Fruit fly (Drosophila melanogaster) whole organism, embryonic: ENCODE data around the gene Sik2.

ENCODE experiments used
- BEAF-32 ChIP-seq: fragments of 200-800 bp; sonication (Bioruptor generic); optimal IDR thresholded peaks from 3 replicates; lab custom pipeline; 2017; ENCODE audit warnings: missing biosample characterization, missing genetic modification characterization, mild to moderate bottlenecking, moderate library complexity, missing genetic modification reagents
- Bgb ChIP-seq: fragments of 200-800 bp; sonication (Bioruptor generic); IDR thresholded peaks from 2 replicates; pipeline ENCODE4 v1.3.6; 2022; ENCODE audit warnings: missing biosample characterization, missing genetic modification characterization; ENCODE audit not compliant: partially characterized antibody
- CG1024 ChIP-seq: fragments of 200-800 bp; sonication (Bioruptor generic); IDR thresholded peaks from 2 replicates; pipeline ENCODE4 v1.3.6; 2022; ENCODE audit warnings: missing biosample characterization, missing genetic modification characterization
- CG10543 ChIP-seq: fragments of 200-800 bp; sonication (Bioruptor generic); optimal IDR thresholded peaks from 3 replicates; lab custom pipeline; 2017; ENCODE audit warnings: missing biosample characterization, mild to moderate bottlenecking, missing genetic modification characterization, moderate library complexity
- CG11247 ChIP-seq: fragments of 200-800 bp; sonication (Bioruptor generic); IDR thresholded peaks from 2 replicates; pipeline ENCODE4 v1.3.6; 2022; ENCODE audit warnings: missing biosample characterization, missing genetic modification characterization
- CG12104 ChIP-seq: fragments of 200-800 bp; sonication (Bioruptor generic); optimal IDR thresholded peaks from 3 replicates; lab custom pipeline; 2016; ENCODE audit warnings: missing biosample characterization, missing genetic modification characterization
- CG12942 ChIP-seq: fragments of 200-800 bp; sonication (Bioruptor generic); optimal IDR thresholded peaks from 3 replicates; lab custom pipeline; 2016; ENCODE audit warnings: missing biosample characterization, missing genetic modification characterization
- CG14441 ChIP-seq: fragments of 200-800 bp; sonication (Bioruptor generic); IDR thresholded peaks from 2 replicates; pipeline ENCODE4 v1.3.6; 2022; ENCODE audit warnings: missing biosample characterization, missing genetic modification characterization
- CG17802 ChIP-seq: fragments of 200-800 bp; sonication (Bioruptor generic); optimal IDR thresholded peaks from 2 replicates; lab custom pipeline; 2018; ENCODE audit warnings: missing biosample characterization, mild to moderate bottlenecking, missing genetic modification characterization, moderate library complexity
- CG2116 ChIP-seq: fragments of 200-800 bp; sonication (Bioruptor generic); optimal IDR thresholded peaks from 3 replicates; lab custom pipeline; 2018; ENCODE audit warnings: missing biosample characterization, mild to moderate bottlenecking, missing genetic modification characterization
- CG2875 ChIP-seq: fragments of 200-800 bp; sonication (Bioruptor generic); optimal IDR thresholded peaks from 2 replicates; lab custom pipeline; 2017; ENCODE audit warnings: missing biosample characterization, mild to moderate bottlenecking, missing genetic modification characterization, missing genetic modification reagents
- CG30020 ChIP-seq: fragments of 200-800 bp; optimal IDR thresholded peaks from 2 replicates; lab custom pipeline; 2019; ENCODE audit warnings: missing biosample characterization, mild to moderate bottlenecking, missing genetic modification characterization, moderate library complexity
- CG30431 ChIP-seq: fragments of 200-800 bp; sonication (Bioruptor generic); optimal IDR thresholded peaks from 2 replicates; lab custom pipeline; 2017; ENCODE audit warnings: missing biosample characterization, missing genetic modification characterization
- CG33213 ChIP-seq: fragments of 200-800 bp; sonication (Bioruptor generic); optimal IDR thresholded peaks from 3 replicates; lab custom pipeline; 2016; ENCODE audit warnings: missing biosample characterization, missing genetic modification characterization
- CG34376 ChIP-seq: fragments of 200-800 bp; sonication (Bioruptor generic); optimal IDR thresholded peaks from 2 replicates; lab custom pipeline; 2018; ENCODE audit warnings: missing biosample characterization, mild to moderate bottlenecking, missing genetic modification characterization
- CG42726 ChIP-seq: fragments of 200-800 bp; sonication (Bioruptor generic); IDR thresholded peaks from 2 replicates; pipeline ENCODE4 v1.3.6; 2022; ENCODE audit warnings: missing biosample characterization, missing genetic modification characterization; ENCODE audit not compliant: partially characterized antibody
- CG43689 ChIP-seq: fragments of 200-800 bp; sonication (Bioruptor generic); IDR thresholded peaks from 2 replicates; pipeline ENCODE4 v1.3.6; 2022; ENCODE audit warnings: missing biosample characterization, missing genetic modification characterization
- CG4617 ChIP-seq: fragments of 200-800 bp; sonication (Bioruptor generic); optimal IDR thresholded peaks from 3 replicates; lab custom pipeline; 2016; ENCODE audit warnings: missing biosample characterization, missing genetic modification characterization, borderline replicate concordance
- CG4730 ChIP-seq: fragments of 200-800 bp; sonication (Bioruptor generic); IDR thresholded peaks from 2 replicates; pipeline ENCODE4 v1.3.6; 2022; ENCODE audit warnings: missing biosample characterization, missing genetic modification characterization
- CG6654 ChIP-seq: fragments of 200-800 bp; sonication (Bioruptor generic); optimal IDR thresholded peaks from 2 replicates; lab custom pipeline; 2017; ENCODE audit warnings: missing biosample characterization, mild to moderate bottlenecking, missing genetic modification characterization
- CG9876 ChIP-seq: fragments of 200-800 bp; sonication (Bioruptor generic); optimal IDR thresholded peaks from 2 replicates; lab custom pipeline; 2016; ENCODE audit warnings: missing biosample characterization, missing genetic modification characterization
- CTCF ChIP-seq: fragments of 200-800 bp; sonication (Bioruptor generic); optimal IDR thresholded peaks from 2 replicates; lab custom pipeline; 2017; ENCODE audit warnings: missing biosample characterization, mild to moderate bottlenecking, missing genetic modification characterization, moderate library complexity
- CrebB ChIP-seq: fragments of 200-800 bp; sonication (Bioruptor generic); optimal IDR thresholded peaks from 3 replicates; lab custom pipeline; 2018; ENCODE audit warnings: missing biosample characterization, mild to moderate bottlenecking, missing genetic modification characterization
- Doc2 ChIP-seq: fragments of 200-800 bp; sonication (Bioruptor generic); IDR thresholded peaks from 2 replicates; pipeline ENCODE4 v1.3.6; 2022; ENCODE audit warnings: missing biosample characterization, missing genetic modification characterization
- MESR4 ChIP-seq: fragments of 200-800 bp; sonication (Bioruptor generic); optimal IDR thresholded peaks from 2 replicates; lab custom pipeline; 2018; ENCODE audit warnings: missing biosample characterization, mild to moderate bottlenecking, missing genetic modification characterization, moderate library complexity
- Nf-YC ChIP-seq: fragments of 200-800 bp; optimal IDR thresholded peaks from 3 replicates; lab custom pipeline; 2019; ENCODE audit warnings: missing biosample characterization, mild to moderate bottlenecking, missing genetic modification characterization, moderate library complexity
- Optix ChIP-seq: fragments of 200-800 bp; sonication (Bioruptor generic); IDR thresholded peaks from 3 replicates; pipeline ENCODE4 v1.3.6; 2022; ENCODE audit warnings: missing biosample characterization, missing genetic modification characterization
- Poxn ChIP-seq: fragments of 200-800 bp; sonication (Bioruptor generic); IDR thresholded peaks from 2 replicates; pipeline ENCODE4 v1.3.6; 2022; ENCODE audit warnings: missing biosample characterization, missing genetic modification characterization
- Six4 ChIP-seq: fragments of 200-800 bp; sonication (Bioruptor generic); optimal IDR thresholded peaks from 2 replicates; lab custom pipeline; 2016; ENCODE audit warnings: missing biosample characterization, missing genetic modification characterization
- Spps ChIP-seq: fragments of 200-800 bp; sonication (Bioruptor generic); optimal IDR thresholded peaks from 2 replicates; lab custom pipeline; 2018; ENCODE audit warnings: missing biosample characterization, mild to moderate bottlenecking, missing genetic modification characterization
- Vsx1 ChIP-seq: fragments of 200-800 bp; sonication (Bioruptor generic); optimal IDR thresholded peaks from 2 replicates; lab custom pipeline; 2017; ENCODE audit warnings: missing biosample characterization, mild to moderate bottlenecking, missing genetic modification characterization, missing genetic modification reagents
- al ChIP-seq: fragments of 200-800 bp; sonication (Bioruptor generic); IDR thresholded peaks from 2 replicates; pipeline ENCODE4 v1.3.6; 2022; ENCODE audit warnings: missing biosample characterization, missing genetic modification characterization
- ase ChIP-seq: fragments of 200-800 bp; sonication (Bioruptor generic); IDR thresholded peaks from 3 replicates; pipeline ENCODE4 v1.3.6; 2022; ENCODE audit warnings: missing biosample characterization, missing genetic modification characterization
- bcd ChIP-seq: fragments of 200-800 bp; sonication (Bioruptor generic); optimal IDR thresholded peaks from 2 replicates; lab custom pipeline; 2017; ENCODE audit warnings: missing biosample characterization, mild to moderate bottlenecking, missing genetic modification characterization
- chinmo ChIP-seq: fragments of 200-800 bp; sonication (Bioruptor generic); IDR thresholded peaks from 4 replicates; pipeline ENCODE4 v1.3.6; 2022; ENCODE audit warnings: missing biosample characterization, missing genetic modification characterization; ENCODE audit not compliant: partially characterized antibody
- ci ChIP-seq: fragments of 200-800 bp; sonication (Bioruptor generic); IDR thresholded peaks from 3 replicates; pipeline ENCODE4 v1.3.6; 2022; ENCODE audit warnings: missing biosample characterization, missing genetic modification characterization
- dan ChIP-seq: fragments of 200-800 bp; sonication (Bioruptor generic); IDR thresholded peaks from 2 replicates; pipeline ENCODE4 v1.3.6; 2022; ENCODE audit warnings: missing biosample characterization, missing genetic modification characterization
- dmrt99B ChIP-seq: fragments of 200-800 bp; sonication (Bioruptor generic); optimal IDR thresholded peaks from 2 replicates; lab custom pipeline; 2018; ENCODE audit warnings: missing biosample characterization, mild to moderate bottlenecking, missing genetic modification characterization, moderate library complexity
- h ChIP-seq: fragments of >200 bp; optimal IDR thresholded peaks from 2 replicates; lab custom pipeline; 2017
- klu ChIP-seq: fragments of 200-800 bp; sonication (Bioruptor generic); IDR thresholded peaks from 2 replicates; pipeline ENCODE4 v1.3.6; 2022; ENCODE audit warnings: missing biosample characterization, missing genetic modification characterization
- luna ChIP-seq: fragments of 200-800 bp; sonication (Bioruptor generic); optimal IDR thresholded peaks from 2 replicates; lab custom pipeline; 2016; ENCODE audit warnings: missing biosample characterization, missing genetic modification characterization
- mirr ChIP-seq: fragments of 200-800 bp; sonication (Bioruptor generic); optimal IDR thresholded peaks from 3 replicates; lab custom pipeline; 2018; ENCODE audit warnings: missing biosample characterization, mild to moderate bottlenecking, missing genetic modification characterization
- nerfin-1 ChIP-seq: fragments of 200-800 bp; sonication (Bioruptor generic); optimal IDR thresholded peaks from 3 replicates; lab custom pipeline; 2019; ENCODE audit warnings: missing biosample characterization, mild to moderate bottlenecking, missing genetic modification characterization, moderate library complexity
- sc ChIP-seq, 3 experiments: fragments of >200 bp in 2 of 3; fragments of 200-800 bp in 1 of 3; sonication (Bioruptor generic) in 1 of 3; optimal IDR thresholded peaks; 2 replicates in 2 of 3; 3 replicates in 1 of 3; lab custom pipeline; 2017; ENCODE audit warnings: mild to moderate bottlenecking in 1 of 3, missing biosample characterization in 1 of 3, missing genetic modification characterization in 1 of 3, missing genetic modification reagents in 1 of 3
- schlank ChIP-seq: fragments of 200-800 bp; sonication (Bioruptor generic); optimal IDR thresholded peaks from 2 replicates; lab custom pipeline; 2018; ENCODE audit warnings: missing biosample characterization, mild to moderate bottlenecking, missing genetic modification characterization
- sisA ChIP-seq: fragments of 200-800 bp; sonication (Bioruptor generic); IDR thresholded peaks from 2 replicates; pipeline ENCODE4 v1.3.6; 2022; ENCODE audit warnings: missing biosample characterization, missing genetic modification characterization
- ssp ChIP-seq: fragments of 200-800 bp; sonication (Bioruptor generic); IDR thresholded peaks from 2 replicates; pipeline ENCODE4 v1.3.6; 2022; ENCODE audit warnings: missing biosample characterization, missing genetic modification characterization
- trem ChIP-seq: fragments of 200-800 bp; optimal IDR thresholded peaks from 3 replicates; lab custom pipeline; 2019; ENCODE audit warnings: missing biosample characterization, mild to moderate bottlenecking, missing genetic modification characterization, moderate library complexity
- twi ChIP-seq: fragments of 200-800 bp; optimal IDR thresholded peaks from 2 replicates; lab custom pipeline; 2019; ENCODE audit warnings: missing biosample characterization, mild to moderate bottlenecking, missing genetic modification characterization, moderate library complexity
- vfl ChIP-seq: fragments of 200-800 bp; sonication (Bioruptor generic); optimal IDR thresholded peaks from 2 replicates; lab custom pipeline; 2016; ENCODE audit warnings: missing biosample characterization, missing genetic modification characterization

Sik2 gene

DNA sequence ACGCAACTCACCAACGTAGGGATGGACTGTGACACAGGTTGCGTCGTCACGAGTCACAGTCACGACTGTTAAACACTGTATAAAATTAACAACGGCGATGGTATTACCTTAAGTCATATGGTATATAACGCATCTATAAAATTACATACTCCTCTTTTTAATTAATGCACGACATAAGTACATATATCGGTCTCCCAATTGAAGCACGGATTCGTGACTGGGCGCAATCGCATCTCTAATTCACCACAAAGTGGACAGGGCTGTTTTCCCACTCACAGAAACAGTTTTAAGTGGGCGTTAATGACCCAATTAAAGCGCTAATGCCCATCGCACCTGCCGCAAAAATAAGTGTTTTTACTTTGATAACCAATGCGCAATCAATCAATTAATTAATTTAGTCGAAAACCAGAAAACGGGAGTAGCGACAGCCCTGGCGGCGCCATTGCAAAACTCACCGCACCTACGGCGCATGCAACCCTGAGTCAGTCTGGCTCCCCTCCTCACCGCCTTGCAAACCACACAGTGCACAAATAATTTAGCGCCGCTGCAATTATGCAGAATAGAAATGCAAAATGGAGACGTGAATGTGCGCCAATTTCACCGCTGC, 20.3 kb downstream of the Sik2 start, which contains the start of gene CG4313 (continued):
- TF ChIP-seq Nf-YC (tag; lab: Kevin White, UChicago) (peak; percentile 72), BEAF-32 (GFP tag; lab: Kevin White, UChicago) (peak; percentile 92), Poxn (GFP tag; lab: Robert Waterston, UW) (no peak), ci (peak; percentile 49; the same call in 1 of the 3 replicates), Bgb (GFP tag; lab: Robert Waterston, UW) (peak; percentile 69), MESR4 (GFP tag; lab: Kevin White, UChicago) (no peak), sisA (GFP tag; lab: Robert Waterston, UW) (peak; percentile 75), bcd (GFP tag; lab: Kevin White, UChicago) (peak; percentile 68), CG10543 (peak; percentile 82), CG1024 (GFP tag; lab: Robert Waterston, UW) (peak; percentile 36; the same call in 1 of the 2 replicates), al (GFP tag; lab: Robert Waterston, UW) (peak; percentile 52; the same call in 1 of the 2 replicates), CG9876 (GFP tag; lab: Kevin White, UChicago) (peak; percentile 33), luna (peak; percentile 44), CG11247 (peak; percentile 48; the same call in 1 of the 2 replicates), vfl (GFP tag; lab: Kevin White, UChicago) (peak; percentile 31), CG30020 (peak; percentile 67), CG2875 (GFP tag; lab: Kevin White, UChicago) (peak; percentile 25), chinmo (GFP tag; lab: Robert Waterston, UW) (peak; percentile 41; the same call in 1 of the 4 replicates), CG42726 (GFP tag; lab: Robert Waterston, UW) (peak; percentile 35; the same call in 1 of the 2 replicates), h (lab: Kevin White, UChicago) (no peak), CG4617 (GFP tag; lab: Kevin White, UChicago) (peak; percentile 25), CTCF (GFP tag; lab: Kevin White, UChicago) (no peak), dmrt99B (tag; lab: Kevin White, UChicago) (peak; percentile 52), dan (GFP tag; lab: Robert Waterston, UW) (0 out of 2 replicates have a peak, but pooled peaks have one; percentile 31), twi (tag; lab: Kevin White, UChicago) (peak; percentile 49), CG33213 (GFP tag; lab: Kevin White, UChicago) (peak; percentile 24), Optix (0 out of 3 replicates have a peak, but pooled peaks have one; percentile 48), schlank (tag; lab: Kevin White, UChicago) (peak; percentile 22), Vsx1 (GFP tag; lab: Kevin White, UChicago) (no peak), Spps (tag; lab: Kevin White, UChicago) (peak; percentile 40), CG12942 (peak; percentile 46), ase (GFP tag; lab: Robert Waterston, UW) (no peak), CG2116 (peak; percentile 96), CG17802 (tag; lab: Kevin White, UChicago) (peak; percentile 1), CG12104 (peak; percentile 60), CrebB (tag; lab: Kevin White, UChicago) (peak; percentile 18), CG14441 (peak; percentile 48; the same call in 1 of the 2 replicates), trem (tag; lab: Kevin White, UChicago) (peak; percentile 92), Doc2 (no peak), CG30431 (GFP tag; lab: Kevin White, UChicago) (no peak), nerfin-1 (tag; lab: Kevin White, UChicago) (peak; percentile 45), sc (optimal IDR thresholded peaks at IDR 0.05; lab: Kevin White, UChicago) (no peak), sc (GFP tag; optimal IDR thresholded peaks at IDR 0.05; lab: Kevin White, UChicago) (no peak), CG4730 (GFP tag; lab: Robert Waterston, UW) (peak; percentile 33; the same call in 1 of the 2 replicates), Six4 (peak; percentile 58), ssp (GFP tag; lab: Robert Waterston, UW) (peak; percentile 75), CG34376 (GFP tag; lab: Kevin White, UChicago) (peak; percentile 68), CG6654 (peak; percentile 4), mirr (GFP tag; lab: Kevin White, UChicago) (peak; percentile 45), CG43689 (no peak), klu (GFP tag; lab: Robert Waterston, UW) (peak; percentile 73)
